Worm (Caenorhabditis elegans) whole organism, L3 larva: ENCODE data around the gene nhr-196.

Experiments used
- R02D3.7 ChIP-seq: fragments of 150-350 bp; optimal IDR thresholded peaks from 2 replicates; lab custom pipeline; 2014; ENCODE audit warnings: missing biosample characterization, missing genetic modification characterization
- ZK546.5 ChIP-seq: sonication (generic microtip); optimal IDR thresholded peaks from 2 replicates; lab custom pipeline; 2017; ENCODE audit warnings: missing biosample characterization, missing genetic modification characterization
- ceh-9 ChIP-seq: sonication (generic microtip); optimal IDR thresholded peaks from 2 replicates; lab custom pipeline; 2018; ENCODE audit warnings: missing biosample characterization, missing genetic modification characterization
- elt-1 ChIP-seq: fragments of 150-350 bp; optimal IDR thresholded peaks from 2 replicates; lab custom pipeline; 2014; ENCODE audit warnings: missing biosample characterization, missing genetic modification characterization
- elt-2 ChIP-seq: sonication (generic microtip); optimal IDR thresholded peaks from 2 replicates; lab custom pipeline; 2016; ENCODE audit warnings: missing genetic modification reagents, mild to moderate bottlenecking, missing genetic modification characterization, missing compliant biosample characterization
- elt-3 ChIP-seq, 3 experiments: fragments of 150-350 bp in 1 of 3; sonication (generic microtip) in 2 of 3; optimal IDR thresholded peaks; 2 replicates in 2 of 3; 4 replicates in 1 of 3; lab custom pipeline; 2014 to 2017; ENCODE audit warnings: missing biosample characterization in 3 of 3, missing genetic modification characterization in 3 of 3
- lin-15B ChIP-seq: fragments of 150-350 bp; optimal IDR thresholded peaks from 2 replicates; lab custom pipeline; 2014; ENCODE audit warnings: missing biosample characterization, missing genetic modification characterization
- nhr-237 ChIP-seq: fragments of 150-350 bp; optimal IDR thresholded peaks from 2 replicates; lab custom pipeline; 2014; ENCODE audit warnings: missing biosample characterization, missing genetic modification characterization
- pqm-1 ChIP-seq: fragments of 150-350 bp; optimal IDR thresholded peaks from 2 replicates; lab custom pipeline; 2017; ENCODE audit warnings: missing biosample characterization, missing genetic modification characterization, inconsistent platforms
- unc-39 ChIP-seq: sonication (generic microtip); optimal IDR thresholded peaks from 4 replicates; lab custom pipeline; 2017; ENCODE audit warnings: missing biosample characterization, missing genetic modification characterization
- unc-62 ChIP-seq: fragments of 150-350 bp; sonication (generic microtip); optimal IDR thresholded peaks from 4 replicates; lab custom pipeline; 2014; ENCODE audit warnings: missing biosample characterization, missing genetic modification reagents, missing genetic modification characterization
- ztf-4 ChIP-seq: fragments of 150-350 bp; optimal IDR thresholded peaks from 2 replicates; lab custom pipeline; 2014; ENCODE audit warnings: missing biosample characterization, missing genetic modification characterization

DNA sequence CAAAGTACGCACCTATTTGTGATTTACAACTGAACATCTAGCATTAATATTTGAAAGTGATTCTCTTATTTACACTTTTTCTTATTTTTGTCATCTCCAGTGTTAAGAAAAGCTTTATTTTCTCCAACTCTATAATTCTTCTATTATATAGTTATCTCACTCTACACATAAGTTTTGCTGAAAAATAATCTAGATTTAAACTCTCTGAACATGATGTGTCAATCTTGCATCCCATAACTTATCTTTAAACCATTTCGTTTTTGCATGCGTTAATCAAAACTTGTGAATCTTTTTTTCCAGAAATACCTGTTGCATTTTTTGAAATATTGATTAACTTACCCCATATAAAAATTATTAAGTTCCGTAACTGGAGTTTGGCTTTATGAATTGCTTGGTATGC lies 4.4 kb downstream of the nhr-196 start, which contains the start of gene nhr-268:
- TF ChIP-seq elt-2 (tag; lab: Kevin White, UChicago) (no peak), lin-15B (tag; lab: Kevin White, UChicago) (no peak), nhr-237 (tag; lab: Kevin White, UChicago) (no peak), R02D3.7 (tag; lab: Kevin White, UChicago) (no peak), ztf-4 (tag; lab: Kevin White, UChicago) (no peak), elt-3 (tag; optimal IDR thresholded peaks at IDR 0.05; lab: Kevin White, UChicago) (no peak), pqm-1 (tag; lab: Kevin White, UChicago) (no peak), ceh-9 (tag; lab: Kevin White, UChicago) (no peak), elt-1 (tag; lab: Kevin White, UChicago) (no peak), unc-39 (no peak), unc-62 (GFP tag; lab: Kevin White, UChicago) (no peak), ZK546.5 (tag; lab: Kevin White, UChicago) (no peak)
